Fruit fly (Drosophila melanogaster) whole organism, embryonic: ENCODE measurements around the gene CG12784.

Source experiments
- Asciz ChIP-seq: fragments of 200-800 bp; sonication (Bioruptor generic); optimal IDR thresholded peaks from 2 replicates; lab custom pipeline; 2017; ENCODE audit warnings: missing biosample characterization, mild to moderate bottlenecking, missing genetic modification characterization, missing genetic modification reagents
- BEAF-32 ChIP-seq: fragments of 200-800 bp; sonication (Bioruptor generic); optimal IDR thresholded peaks from 3 replicates; lab custom pipeline; 2017; ENCODE audit warnings: missing biosample characterization, missing genetic modification characterization, mild to moderate bottlenecking, moderate library complexity, missing genetic modification reagents
- Bdp1 ChIP-seq: fragments of 200-800 bp; sonication (Bioruptor generic); optimal IDR thresholded peaks from 3 replicates; lab custom pipeline; 2016; ENCODE audit warnings: missing biosample characterization, missing genetic modification characterization
- C15 ChIP-seq: fragments of 200-800 bp; sonication (Bioruptor generic); IDR thresholded peaks from 3 replicates; pipeline ENCODE4 v1.3.6; 2022; ENCODE audit warnings: missing biosample characterization, missing genetic modification characterization
- CG10209 ChIP-seq: fragments of 200-800 bp; sonication (Bioruptor generic); optimal IDR thresholded peaks from 3 replicates; lab custom pipeline; 2017; ENCODE audit warnings: missing biosample characterization, mild to moderate bottlenecking, missing genetic modification characterization, missing genetic modification reagents
- CG10565 ChIP-seq: fragments of 200-800 bp; sonication (Bioruptor generic); optimal IDR thresholded peaks from 3 replicates; lab custom pipeline; 2016; ENCODE audit warnings: missing biosample characterization, mild to moderate bottlenecking, missing genetic modification characterization
- CG11696 ChIP-seq: fragments of 200-800 bp; sonication (Bioruptor generic); IDR thresholded peaks from 2 replicates; pipeline ENCODE4 v1.3.6; 2022; ENCODE audit warnings: missing biosample characterization, missing genetic modification characterization
- CG12104 ChIP-seq: fragments of 200-800 bp; sonication (Bioruptor generic); optimal IDR thresholded peaks from 3 replicates; lab custom pipeline; 2016; ENCODE audit warnings: missing biosample characterization, missing genetic modification characterization
- CG12659 ChIP-seq: fragments of 200-800 bp; sonication (Bioruptor generic); optimal IDR thresholded peaks from 3 replicates; lab custom pipeline; 2017; ENCODE audit warnings: mild to moderate bottlenecking, missing biosample characterization, missing genetic modification reagents, missing genetic modification characterization
- CG15269 ChIP-seq: fragments of 200-800 bp; sonication (Bioruptor generic); optimal IDR thresholded peaks from 2 replicates; lab custom pipeline; 2018; ENCODE audit warnings: missing biosample characterization, mild to moderate bottlenecking, missing genetic modification characterization, moderate library complexity
- CG1529 ChIP-seq: fragments of 200-800 bp; sonication (Bioruptor generic); optimal IDR thresholded peaks from 3 replicates; lab custom pipeline; 2018; ENCODE audit warnings: missing biosample characterization, missing genetic modification characterization
- CG15479 ChIP-seq: fragments of 200-800 bp; sonication (Bioruptor generic); optimal IDR thresholded peaks from 3 replicates; lab custom pipeline; 2019; ENCODE audit warnings: missing biosample characterization, mild to moderate bottlenecking, missing genetic modification characterization, moderate library complexity
- CG17912 ChIP-seq: fragments of 200-800 bp; sonication (Bioruptor generic); optimal IDR thresholded peaks from 2 replicates; lab custom pipeline; 2018; ENCODE audit warnings: missing biosample characterization, mild to moderate bottlenecking, missing genetic modification characterization
- CG2202 ChIP-seq: fragments of 200-800 bp; sonication (Bioruptor generic); optimal IDR thresholded peaks from 2 replicates; lab custom pipeline; 2018; ENCODE audit warnings: missing biosample characterization, mild to moderate bottlenecking, missing genetic modification characterization
- CG30431 ChIP-seq: fragments of 200-800 bp; sonication (Bioruptor generic); optimal IDR thresholded peaks from 2 replicates; lab custom pipeline; 2017; ENCODE audit warnings: missing biosample characterization, missing genetic modification characterization
- CG3726 ChIP-seq: fragments of 200-800 bp; sonication (Bioruptor generic); IDR thresholded peaks from 3 replicates; pipeline ENCODE4, ENCODE4 v1.3.6; 2022; ENCODE audit warnings: missing biosample characterization, missing genetic modification characterization
- CG3847 ChIP-seq: fragments of 200-800 bp; sonication (Bioruptor generic); IDR thresholded peaks from 2 replicates; pipeline ENCODE4 v1.3.6; 2022; ENCODE audit warnings: missing biosample characterization, missing genetic modification characterization
- CG42726 ChIP-seq: fragments of 200-800 bp; sonication (Bioruptor generic); IDR thresholded peaks from 2 replicates; pipeline ENCODE4 v1.3.6; 2022; ENCODE audit warnings: missing biosample characterization, missing genetic modification characterization; ENCODE audit not compliant: partially characterized antibody
- CG8290 ChIP-seq, 3 experiments: fragments of 200-800 bp; sonication (Bioruptor generic); optimal IDR thresholded peaks; 2 replicates each; lab custom pipeline; 2016 to 2019; ENCODE audit warnings: missing biosample characterization in 3 of 3, missing genetic modification characterization in 3 of 3, mild to moderate bottlenecking in 2 of 3, moderate library complexity in 1 of 3
- CG8359 ChIP-seq: fragments of 200-800 bp; sonication (Bioruptor generic); optimal IDR thresholded peaks from 2 replicates; lab custom pipeline; 2017; ENCODE audit warnings: missing biosample characterization, mild to moderate bottlenecking, missing genetic modification characterization, borderline replicate concordance
- CG8944 ChIP-seq: fragments of 200-800 bp; sonication (Bioruptor generic); optimal IDR thresholded peaks from 3 replicates; lab custom pipeline; 2016; ENCODE audit warnings: missing biosample characterization, missing genetic modification characterization
- Elba2 ChIP-seq: fragments of 200-800 bp; sonication (Bioruptor generic); optimal IDR thresholded peaks from 3 replicates; lab custom pipeline; 2016; ENCODE audit warnings: missing biosample characterization, missing genetic modification characterization
- Gsc ChIP-seq: fragments of 200-800 bp; sonication (Bioruptor generic); IDR thresholded peaks from 2 replicates; pipeline ENCODE4 v1.3.6; 2022; ENCODE audit warnings: missing biosample characterization, missing genetic modification characterization
- H2.0 ChIP-seq: fragments of 200-800 bp; sonication (Bioruptor generic); IDR thresholded peaks from 2 replicates; pipeline ENCODE4 v1.3.6; 2022; ENCODE audit warnings: missing biosample characterization, missing genetic modification characterization
- Hr78 ChIP-seq, 2 experiments: fragments of 200-800 bp in 1 of 2; fragments of >200 bp in 1 of 2; sonication (Bioruptor generic) in 1 of 2; optimal IDR thresholded peaks; 2 replicates each; lab custom pipeline; 2017 to 2019; ENCODE audit warnings: missing biosample characterization in 2 of 2, missing genetic modification characterization in 2 of 2, mild to moderate bottlenecking in 1 of 2, moderate library complexity in 1 of 2
- Kr ChIP-seq: fragments of 200-800 bp; sonication (Bioruptor generic); optimal IDR thresholded peaks from 2 replicates; lab custom pipeline; 2017; ENCODE audit warnings: missing biosample characterization, mild to moderate bottlenecking, missing genetic modification characterization
- Nf-YA ChIP-seq: fragments of 200-800 bp; sonication (Bioruptor generic); IDR thresholded peaks from 2 replicates; pipeline ENCODE4 v1.3.6; 2022; ENCODE audit warnings: missing biosample characterization, missing genetic modification characterization
- Sry-β ChIP-seq: fragments of 200-800 bp; sonication (Bioruptor generic); optimal IDR thresholded peaks from 2 replicates; lab custom pipeline; 2018; ENCODE audit warnings: missing biosample characterization, mild to moderate bottlenecking, missing genetic modification characterization, moderate library complexity
- ara ChIP-seq: fragments of 200-800 bp; sonication (Bioruptor generic); IDR thresholded peaks from 2 replicates; pipeline ENCODE4 v1.3.6; 2022; ENCODE audit warnings: missing biosample characterization, missing genetic modification characterization
- ase ChIP-seq: fragments of 200-800 bp; sonication (Bioruptor generic); IDR thresholded peaks from 3 replicates; pipeline ENCODE4 v1.3.6; 2022; ENCODE audit warnings: missing biosample characterization, missing genetic modification characterization
- ash1 ChIP-seq: fragments of 200-800 bp; sonication (Bioruptor generic); optimal IDR thresholded peaks from 2 replicates; lab custom pipeline; 2018; ENCODE audit warnings: missing biosample characterization, mild to moderate bottlenecking, missing genetic modification characterization
- danr ChIP-seq: fragments of 200-800 bp; sonication (Bioruptor generic); IDR thresholded peaks from 2 replicates; pipeline ENCODE4 v1.3.6; 2022; ENCODE audit warnings: missing biosample characterization, missing genetic modification characterization
- esg ChIP-seq: fragments of 200-800 bp; sonication (Bioruptor generic); conservative IDR thresholded peaks from 2 replicates; pipeline ENCODE4 v1.3.6; 2022; ENCODE audit warnings: missing biosample characterization, missing genetic modification characterization
- exex ChIP-seq: fragments of 200-800 bp; sonication (Bioruptor generic); optimal IDR thresholded peaks from 4 replicates; lab custom pipeline; 2018; ENCODE audit warnings: missing biosample characterization, mild to moderate bottlenecking, missing genetic modification characterization, moderate library complexity
- gem ChIP-seq: fragments of 200-800 bp; sonication (Bioruptor generic); optimal IDR thresholded peaks from 2 replicates; lab custom pipeline; 2019; ENCODE audit warnings: missing biosample characterization, mild to moderate bottlenecking, missing genetic modification characterization, moderate library complexity
- h ChIP-seq: fragments of >200 bp; optimal IDR thresholded peaks from 2 replicates; lab custom pipeline; 2017
- inv ChIP-seq: fragments of 200-800 bp; sonication (Bioruptor generic); IDR thresholded peaks from 2 replicates; pipeline ENCODE4 v1.3.6; 2022; ENCODE audit warnings: missing biosample characterization, missing genetic modification characterization; ENCODE audit not compliant: partially characterized antibody
- jumu ChIP-seq: fragments of 200-800 bp; sonication (Bioruptor generic); optimal IDR thresholded peaks from 3 replicates; lab custom pipeline; 2016; ENCODE audit warnings: missing biosample characterization, missing genetic modification characterization
- otp ChIP-seq: fragments of 200-800 bp; sonication (Bioruptor generic); IDR thresholded peaks from 3 replicates; pipeline ENCODE4, ENCODE4 v1.3.6; 2022; ENCODE audit warnings: missing biosample characterization, missing genetic modification characterization
- tup ChIP-seq: fragments of 200-800 bp; sonication (Bioruptor generic); optimal IDR thresholded peaks from 2 replicates; lab custom pipeline; 2016; ENCODE audit warnings: missing biosample characterization, mild to moderate bottlenecking, missing genetic modification characterization, moderate library complexity
- usp ChIP-seq: fragments of >200 bp; optimal IDR thresholded peaks from 2 replicates; lab custom pipeline; 2017; ENCODE audit warnings: missing biosample characterization, missing genetic modification characterization

The CG12784 gene

DNA sequence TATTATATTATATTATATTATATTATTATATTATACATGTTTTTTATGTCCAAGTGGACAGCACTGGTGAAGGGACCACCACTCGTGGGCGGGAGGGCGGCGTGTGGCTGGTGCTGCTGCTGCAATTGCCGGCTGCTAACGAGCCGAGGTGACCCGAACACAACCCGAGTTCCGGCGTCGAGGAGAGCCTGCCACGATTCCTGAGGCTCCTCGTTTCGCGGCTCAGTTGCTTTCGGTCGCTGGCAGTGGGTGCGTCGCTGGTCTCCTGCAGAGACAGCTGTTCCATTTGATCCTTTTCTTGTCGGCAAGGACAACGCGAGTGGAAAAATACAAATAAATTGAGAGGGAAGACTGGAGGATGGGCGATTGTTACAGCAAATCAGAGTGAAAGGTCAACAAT is 47.5 kb downstream of the CG12784 start (continued):
- TF ChIP-seq CG42726 (GFP tag; lab: Robert Waterston, UW) (no peak), Nf-YA (GFP tag; lab: Robert Waterston, UW) (no peak), inv (GFP tag; lab: Robert Waterston, UW) (no peak), Sry-β (GFP tag; lab: Kevin White, UChicago) (peak; percentile 36), CG30431 (GFP tag; lab: Kevin White, UChicago) (no peak), exex (tag; lab: Kevin White, UChicago) (no peak), CG1529 (GFP tag; lab: Kevin White, UChicago) (no peak), BEAF-32 (GFP tag; lab: Kevin White, UChicago) (no peak), otp (no peak), CG12104 (no peak), Bdp1 (no peak), Asciz (GFP tag; lab: Kevin White, UChicago) (no peak), CG17912 (GFP tag; lab: Kevin White, UChicago) (no peak), Hr78 (GFP tag; optimal IDR thresholded peaks at IDR 0.05; lab: Kevin White, UChicago) (no peak), C15 (GFP tag; lab: Robert Waterston, UW) (no peak), tup (GFP tag; lab: Kevin White, UChicago) (no peak), usp (GFP tag; lab: Kevin White, UChicago) (no peak), danr (GFP tag; lab: Robert Waterston, UW) (no peak), esg (no peak), ase (GFP tag; lab: Robert Waterston, UW) (no peak), Kr (GFP tag; lab: Kevin White, UChicago) (no peak), CG10565 (GFP tag; lab: Kevin White, UChicago) (no peak), jumu (no peak), CG8944 (GFP tag; lab: Kevin White, UChicago) (no peak), gem (tag; lab: Kevin White, UChicago) (no peak), ara (GFP tag; lab: Robert Waterston, UW) (no peak), CG10209 (GFP tag; lab: Kevin White, UChicago) (no peak), ash1 (GFP tag; lab: Kevin White, UChicago) (no peak), CG2202 (no peak), H2.0 (no peak), CG8359 (GFP tag; lab: Kevin White, UChicago) (no peak), CG3726 (no peak), Gsc (GFP tag; lab: Robert Waterston, UW) (no peak), CG11696 (GFP tag; lab: Robert Waterston, UW) (no peak), CG15269 (no peak), h (no peak), CG8290 (GFP tag; optimal IDR thresholded peaks at IDR 0.05; lab: Kevin White, UChicago) (no peak), CG8290 (tag; optimal IDR thresholded peaks at IDR 0.05; lab: Kevin White, UChicago) (peak in 1 of 2 experiments; percentile 9), CG15479 (no peak), Elba2 (GFP tag; lab: Kevin White, UChicago) (no peak), CG3847 (GFP tag; lab: Robert Waterston, UW) (no peak), CG12659 (no peak)
